Fruit fly (Drosophila melanogaster) whole organism, embryonic: ENCODE measurements around the gene Osi19.

Experiments
- Adf1 ChIP-seq: fragments of 200-800 bp; sonication (Bioruptor generic); IDR thresholded peaks from 2 replicates; pipeline ENCODE4 v1.3.6; 2022; ENCODE audit warnings: missing biosample characterization, missing genetic modification characterization
- Asciz ChIP-seq: fragments of 200-800 bp; sonication (Bioruptor generic); optimal IDR thresholded peaks from 2 replicates; lab custom pipeline; 2017; ENCODE audit warnings: missing biosample characterization, mild to moderate bottlenecking, missing genetic modification characterization, missing genetic modification reagents
- CG10267 ChIP-seq: fragments of 200-800 bp; sonication (Bioruptor generic); optimal IDR thresholded peaks from 2 replicates; lab custom pipeline; 2018; ENCODE audit warnings: missing biosample characterization, mild to moderate bottlenecking, missing genetic modification characterization, moderate library complexity
- CG10543 ChIP-seq: fragments of 200-800 bp; sonication (Bioruptor generic); optimal IDR thresholded peaks from 3 replicates; lab custom pipeline; 2017; ENCODE audit warnings: missing biosample characterization, mild to moderate bottlenecking, missing genetic modification characterization, moderate library complexity
- CG11695 ChIP-seq: fragments of 200-800 bp; sonication (Bioruptor generic); IDR thresholded peaks from 3 replicates; pipeline ENCODE4 v1.3.6; 2022; ENCODE audit warnings: missing biosample characterization, missing genetic modification characterization
- CG12071 ChIP-seq: fragments of 200-800 bp; sonication (Bioruptor generic); optimal IDR thresholded peaks from 3 replicates; lab custom pipeline; 2018; ENCODE audit warnings: missing biosample characterization, mild to moderate bottlenecking, missing genetic modification characterization
- CG12155 ChIP-seq: fragments of 200-800 bp; sonication (Bioruptor generic); optimal IDR thresholded peaks from 3 replicates; lab custom pipeline; 2016; ENCODE audit warnings: missing biosample characterization, missing genetic modification characterization
- CG12219 ChIP-seq: fragments of 200-800 bp; sonication (Bioruptor generic); optimal IDR thresholded peaks from 3 replicates; lab custom pipeline; 2018; ENCODE audit warnings: missing biosample characterization, mild to moderate bottlenecking, missing genetic modification characterization
- CG12391 ChIP-seq: fragments of 200-800 bp; sonication (Bioruptor generic); optimal IDR thresholded peaks from 3 replicates; lab custom pipeline; 2018; ENCODE audit warnings: missing biosample characterization, mild to moderate bottlenecking, missing genetic modification characterization, moderate library complexity
- CG13123 ChIP-seq: fragments of 200-800 bp; sonication (Bioruptor generic); optimal IDR thresholded peaks from 2 replicates; lab custom pipeline; 2016; ENCODE audit warnings: missing biosample characterization, missing genetic modification characterization
- CG13296 ChIP-seq: fragments of 200-800 bp; sonication (Bioruptor generic); optimal IDR thresholded peaks from 3 replicates; lab custom pipeline; 2018; ENCODE audit warnings: missing biosample characterization, mild to moderate bottlenecking, missing genetic modification characterization
- CG14860 ChIP-seq: fragments of 200-800 bp; sonication (Bioruptor generic); IDR thresholded peaks from 3 replicates; pipeline ENCODE4 v1.3.6; 2022; ENCODE audit warnings: missing biosample characterization, missing genetic modification characterization; ENCODE audit not compliant: partially characterized antibody
- CG14965 ChIP-seq: fragments of 200-800 bp; sonication (Bioruptor generic); optimal IDR thresholded peaks from 2 replicates; lab custom pipeline; 2016; ENCODE audit warnings: missing biosample characterization, missing genetic modification characterization, borderline replicate concordance
- CG15269 ChIP-seq: fragments of 200-800 bp; sonication (Bioruptor generic); optimal IDR thresholded peaks from 2 replicates; lab custom pipeline; 2018; ENCODE audit warnings: missing biosample characterization, mild to moderate bottlenecking, missing genetic modification characterization, moderate library complexity
- CG15601 ChIP-seq: fragments of 200-800 bp; sonication (Bioruptor generic); optimal IDR thresholded peaks from 3 replicates; lab custom pipeline; 2019; ENCODE audit warnings: missing biosample characterization, mild to moderate bottlenecking, missing genetic modification characterization, moderate library complexity
- CG17359 ChIP-seq: fragments of 200-800 bp; sonication (Bioruptor generic); optimal IDR thresholded peaks from 3 replicates; lab custom pipeline; 2018; ENCODE audit warnings: missing biosample characterization, mild to moderate bottlenecking, missing genetic modification characterization, moderate library complexity
- CG17361 ChIP-seq: fragments of 200-800 bp; sonication (Bioruptor generic); IDR thresholded peaks from 3 replicates; pipeline ENCODE4 v1.3.6; 2022; ENCODE audit warnings: missing biosample characterization, missing genetic modification characterization
- CG1792 ChIP-seq: fragments of 200-800 bp; sonication (Bioruptor generic); optimal IDR thresholded peaks from 2 replicates; lab custom pipeline; 2016; ENCODE audit warnings: missing biosample characterization, missing genetic modification characterization
- CG18764 ChIP-seq: fragments of 200-800 bp; sonication (Bioruptor generic); optimal IDR thresholded peaks from 3 replicates; lab custom pipeline; 2016; ENCODE audit warnings: missing biosample characterization, missing genetic modification characterization
- CG4328 ChIP-seq: fragments of 200-800 bp; sonication (Bioruptor generic); optimal IDR thresholded peaks from 3 replicates; lab custom pipeline; 2017; ENCODE audit warnings: missing biosample characterization, missing genetic modification reagents, missing genetic modification characterization
- CG4360 ChIP-seq: fragments of 200-800 bp; sonication (Bioruptor generic); IDR thresholded peaks from 2 replicates; pipeline ENCODE4 v1.3.6; 2022; ENCODE audit warnings: missing biosample characterization, missing genetic modification characterization
- CG4424 ChIP-seq: fragments of 200-800 bp; sonication (Bioruptor generic); optimal IDR thresholded peaks from 3 replicates; lab custom pipeline; 2016; ENCODE audit warnings: missing biosample characterization, missing genetic modification characterization
- CG8478 ChIP-seq: fragments of >200 bp; optimal IDR thresholded peaks from 2 replicates; lab custom pipeline; 2018
- CG9876 ChIP-seq: fragments of 200-800 bp; sonication (Bioruptor generic); optimal IDR thresholded peaks from 2 replicates; lab custom pipeline; 2016; ENCODE audit warnings: missing biosample characterization, missing genetic modification characterization
- D ChIP-seq, 2 experiments: fragments of 200-800 bp in 1 of 2; fragments of >200 bp in 1 of 2; sonication (Bioruptor generic) in 1 of 2; optimal IDR thresholded peaks; 2 replicates in 1 of 2; 3 replicates in 1 of 2; lab custom pipeline; 2017; ENCODE audit warnings: mild to moderate bottlenecking in 1 of 2, missing biosample characterization in 1 of 2, missing genetic modification characterization in 1 of 2, missing genetic modification reagents in 1 of 2
- MESR4 ChIP-seq: fragments of 200-800 bp; sonication (Bioruptor generic); optimal IDR thresholded peaks from 2 replicates; lab custom pipeline; 2018; ENCODE audit warnings: missing biosample characterization, mild to moderate bottlenecking, missing genetic modification characterization, moderate library complexity
- Meics ChIP-seq: fragments of 200-800 bp; sonication (Bioruptor generic); optimal IDR thresholded peaks from 2 replicates; lab custom pipeline; 2017; ENCODE audit warnings: missing biosample characterization, mild to moderate bottlenecking, missing genetic modification characterization
- Oli ChIP-seq: fragments of 200-800 bp; sonication (Bioruptor generic); optimal IDR thresholded peaks from 2 replicates; lab custom pipeline; 2018; ENCODE audit warnings: missing biosample characterization, mild to moderate bottlenecking, missing genetic modification characterization, moderate library complexity
- PHDP ChIP-seq: fragments of 200-800 bp; sonication (Bioruptor generic); optimal IDR thresholded peaks from 3 replicates; lab custom pipeline; 2018; ENCODE audit warnings: missing biosample characterization, mild to moderate bottlenecking, missing genetic modification characterization, moderate library complexity
- Sry-β ChIP-seq: fragments of 200-800 bp; sonication (Bioruptor generic); optimal IDR thresholded peaks from 2 replicates; lab custom pipeline; 2018; ENCODE audit warnings: missing biosample characterization, mild to moderate bottlenecking, missing genetic modification characterization, moderate library complexity
- Ssrp ChIP-seq: fragments of 200-800 bp; sonication (Bioruptor generic); optimal IDR thresholded peaks from 2 replicates; lab custom pipeline; 2018; ENCODE audit warnings: missing biosample characterization, mild to moderate bottlenecking, missing genetic modification characterization, moderate library complexity
- bsh ChIP-seq, 2 experiments: fragments of 200-800 bp; sonication (Bioruptor generic); optimal IDR thresholded peaks; 2 replicates each; lab custom pipeline; 2017 to 2018; ENCODE audit warnings: mild to moderate bottlenecking in 2 of 2, missing biosample characterization in 2 of 2, missing genetic modification characterization in 2 of 2, moderate library complexity in 1 of 2
- danr ChIP-seq: fragments of 200-800 bp; sonication (Bioruptor generic); IDR thresholded peaks from 2 replicates; pipeline ENCODE4 v1.3.6; 2022; ENCODE audit warnings: missing biosample characterization, missing genetic modification characterization
- dm ChIP-seq: fragments of 200-800 bp; sonication (Bioruptor generic); optimal IDR thresholded peaks from 3 replicates; lab custom pipeline; 2016; ENCODE audit warnings: missing biosample characterization, missing genetic modification characterization
- ewg ChIP-seq: fragments of 200-800 bp; sonication (Bioruptor generic); optimal IDR thresholded peaks from 3 replicates; lab custom pipeline; 2017; ENCODE audit warnings: mild to moderate bottlenecking, missing biosample characterization, missing genetic modification reagents, missing genetic modification characterization
- fd3F ChIP-seq: fragments of 200-800 bp; sonication (Bioruptor generic); optimal IDR thresholded peaks from 2 replicates; lab custom pipeline; 2018; ENCODE audit warnings: missing biosample characterization, mild to moderate bottlenecking, missing genetic modification characterization, moderate library complexity
- gce ChIP-seq: fragments of 200-800 bp; sonication (Bioruptor generic); IDR thresholded peaks from 3 replicates; pipeline ENCODE4 v1.3.6; 2022; ENCODE audit warnings: missing biosample characterization, missing genetic modification characterization
- gem ChIP-seq: fragments of 200-800 bp; sonication (Bioruptor generic); optimal IDR thresholded peaks from 2 replicates; lab custom pipeline; 2019; ENCODE audit warnings: missing biosample characterization, mild to moderate bottlenecking, missing genetic modification characterization, moderate library complexity
- grn ChIP-seq: fragments of 200-800 bp; sonication (Bioruptor generic); optimal IDR thresholded peaks from 3 replicates; lab custom pipeline; 2017; ENCODE audit warnings: missing biosample characterization, missing genetic modification characterization
- jumu ChIP-seq: fragments of 200-800 bp; sonication (Bioruptor generic); optimal IDR thresholded peaks from 3 replicates; lab custom pipeline; 2016; ENCODE audit warnings: missing biosample characterization, missing genetic modification characterization
- otp ChIP-seq: fragments of 200-800 bp; sonication (Bioruptor generic); IDR thresholded peaks from 3 replicates; pipeline ENCODE4, ENCODE4 v1.3.6; 2022; ENCODE audit warnings: missing biosample characterization, missing genetic modification characterization
- phol ChIP-seq: fragments of 200-800 bp; sonication (Bioruptor generic); optimal IDR thresholded peaks from 3 replicates; lab custom pipeline; 2018; ENCODE audit warnings: missing biosample characterization, mild to moderate bottlenecking, missing genetic modification characterization, moderate library complexity
- ro ChIP-seq: fragments of 200-800 bp; sonication (Bioruptor generic); IDR thresholded peaks from 2 replicates; pipeline ENCODE4 v1.3.6; 2022; ENCODE audit warnings: missing biosample characterization, missing genetic modification characterization
- sr ChIP-seq: fragments of 200-800 bp; sonication (Bioruptor generic); IDR thresholded peaks from 3 replicates; pipeline ENCODE4 v1.3.6; 2022; ENCODE audit warnings: missing biosample characterization, missing genetic modification characterization
- tin ChIP-seq: fragments of 200-800 bp; sonication (Bioruptor generic); optimal IDR thresholded peaks from 3 replicates; lab custom pipeline; 2016; ENCODE audit warnings: missing biosample characterization, missing genetic modification characterization
- wek ChIP-seq: fragments of 200-800 bp; sonication (Bioruptor generic); optimal IDR thresholded peaks from 3 replicates; lab custom pipeline; 2018; ENCODE audit warnings: missing biosample characterization, mild to moderate bottlenecking, missing genetic modification characterization, moderate library complexity
- zen ChIP-seq: fragments of 200-800 bp; sonication (Bioruptor generic); optimal IDR thresholded peaks from 3 replicates; lab custom pipeline; 2018; ENCODE audit warnings: missing biosample characterization, mild to moderate bottlenecking, missing genetic modification characterization, moderate library complexity
- zfh2 ChIP-seq: fragments of 200-800 bp; sonication (Bioruptor generic); optimal IDR thresholded peaks from 2 replicates; lab custom pipeline; 2016; ENCODE audit warnings: missing biosample characterization, missing genetic modification characterization

Gene Osi19

dm6 chr3R:6352893-6353623 is 17.9 kb downstream of the Osi19 start (continued):
- peak; percentile 26 for TF ChIP-seq PHDP
- TF ChIP-seq CG12391 (tag; lab: Kevin White, UChicago): peak; percentile 50
- TF ChIP-seq grn (GFP tag; lab: Kevin White, UChicago): no peak
- TF ChIP-seq CG8478 (lab: Kevin White, UChicago): no peak
- TF ChIP-seq CG9876 (GFP tag; lab: Kevin White, UChicago): no peak
- peak; percentile 33 for TF ChIP-seq Asciz (GFP tag; lab: Kevin White, UChicago)
- TF ChIP-seq D (optimal IDR thresholded peaks at IDR 0.05; lab: Kevin White, UChicago): no peak
- peak; percentile 58 for TF ChIP-seq D (GFP tag; optimal IDR thresholded peaks at IDR 0.05; lab: Kevin White, UChicago)
- no peak for TF ChIP-seq tin (GFP tag; lab: Kevin White, UChicago)
- TF ChIP-seq CG12071 (GFP tag; lab: Kevin White, UChicago): peak; percentile 8
- peak; percentile 49; the same call in 2 of the 3 replicates for TF ChIP-seq CG17361
- no peak for TF ChIP-seq MESR4 (GFP tag; lab: Kevin White, UChicago)
- no peak for TF ChIP-seq danr (GFP tag; lab: Robert Waterston, UW)
- TF ChIP-seq wek (GFP tag; lab: Kevin White, UChicago): no peak
- TF ChIP-seq CG18764 (GFP tag; lab: Kevin White, UChicago): no peak
- no peak for TF ChIP-seq CG14965 (GFP tag; lab: Kevin White, UChicago)
- no peak for TF ChIP-seq fd3F
- peak; percentile 69 for TF ChIP-seq Oli
- peak in 1 of 2 experiments; percentile 16 for TF ChIP-seq bsh (GFP tag; optimal IDR thresholded peaks at IDR 0.05; lab: Kevin White, UChicago)
- TF ChIP-seq phol (tag; lab: Kevin White, UChicago): peak; percentile 65
- peak; percentile 95 for TF ChIP-seq sr
- 0 out of 3 replicates have a peak, but pooled peaks have one; percentile 19 for TF ChIP-seq CG11695 (GFP tag; lab: Robert Waterston, UW)
- peak; percentile 76 for TF ChIP-seq CG4360
- TF ChIP-seq ro (GFP tag; lab: Robert Waterston, UW): no peak
- TF ChIP-seq CG4424 (GFP tag; lab: Kevin White, UChicago): peak; percentile 53
- no peak for TF ChIP-seq CG14860 (GFP tag; lab: Robert Waterston, UW)
- TF ChIP-seq zen (tag; lab: Kevin White, UChicago): no peak
- no peak for TF ChIP-seq CG12219 (GFP tag; lab: Kevin White, UChicago)
- TF ChIP-seq jumu (GFP tag; lab: Kevin White, UChicago): peak; percentile 4
- peak; percentile 33 for TF ChIP-seq Ssrp (tag; lab: Kevin White, UChicago)
- no peak for TF ChIP-seq CG4328 (GFP tag; lab: Kevin White, UChicago)
- 0 out of 3 replicates have a peak, but pooled peaks have one; percentile 9 for TF ChIP-seq otp
- TF ChIP-seq CG13123 (GFP tag; lab: Kevin White, UChicago): no peak
- TF ChIP-seq ewg (GFP tag; lab: Kevin White, UChicago): peak; percentile 18
- no peak for TF ChIP-seq gce (GFP tag; lab: Robert Waterston, UW)
- TF ChIP-seq gem (tag; lab: Kevin White, UChicago): peak; percentile 63
- TF ChIP-seq CG13296 (GFP tag; lab: Kevin White, UChicago): peak; percentile 15
- TF ChIP-seq CG15269 (tag; lab: Kevin White, UChicago): peak; percentile 44
- TF ChIP-seq CG17359: peak; percentile 48
- TF ChIP-seq CG12155: no peak
- peak; percentile 32 for TF ChIP-seq Meics (GFP tag; lab: Kevin White, UChicago)
- TF ChIP-seq Sry-β (GFP tag; lab: Kevin White, UChicago): peak; percentile 18
- no peak for TF ChIP-seq CG15601 (tag; lab: Kevin White, UChicago)
- no peak for TF ChIP-seq CG1792 (GFP tag; lab: Kevin White, UChicago)
- no peak for TF ChIP-seq CG10543 (GFP tag; lab: Kevin White, UChicago)
- TF ChIP-seq CG10267 (tag; lab: Kevin White, UChicago): peak; percentile 21
- TF ChIP-seq Adf1 (GFP tag; lab: Robert Waterston, UW): peak; percentile 83
- TF ChIP-seq dm (GFP tag; lab: Kevin White, UChicago): no peak
- no peak for TF ChIP-seq zfh2 (GFP tag; lab: Kevin White, UChicago)
